Fruit fly (Drosophila melanogaster) whole organism, embryonic: Measurements from ENCODE around the gene Actbeta.
A peak's percentile ranks its signal among the peaks of the same experiment; 100 is the strongest.

Experiments used
- BEAF-32 ChIP-seq: fragments of 200-800 bp; sonication (Bioruptor generic); optimal IDR thresholded peaks from 3 replicates; lab custom pipeline; 2017; ENCODE audit warnings: missing biosample characterization, missing genetic modification characterization, mild to moderate bottlenecking, moderate library complexity, missing genetic modification reagents
- CG10267 ChIP-seq: fragments of 200-800 bp; sonication (Bioruptor generic); optimal IDR thresholded peaks from 2 replicates; lab custom pipeline; 2018; ENCODE audit warnings: missing biosample characterization, mild to moderate bottlenecking, missing genetic modification characterization, moderate library complexity
- CG10979 ChIP-seq: fragments of 200-800 bp; sonication (Bioruptor generic); optimal IDR thresholded peaks from 2 replicates; lab custom pipeline; 2018; ENCODE audit warnings: missing biosample characterization, mild to moderate bottlenecking, missing genetic modification characterization, moderate library complexity
- CG11723 ChIP-seq: fragments of 200-800 bp; sonication (Bioruptor generic); optimal IDR thresholded peaks from 2 replicates; lab custom pipeline; 2017; ENCODE audit warnings: missing biosample characterization, mild to moderate bottlenecking, missing genetic modification characterization
- CG12659 ChIP-seq: fragments of 200-800 bp; sonication (Bioruptor generic); optimal IDR thresholded peaks from 3 replicates; lab custom pipeline; 2017; ENCODE audit warnings: mild to moderate bottlenecking, missing biosample characterization, missing genetic modification reagents, missing genetic modification characterization
- CG13296 ChIP-seq: fragments of 200-800 bp; sonication (Bioruptor generic); optimal IDR thresholded peaks from 3 replicates; lab custom pipeline; 2018; ENCODE audit warnings: missing biosample characterization, mild to moderate bottlenecking, missing genetic modification characterization
- CG13424 ChIP-seq: fragments of 200-800 bp; sonication (Bioruptor generic); optimal IDR thresholded peaks from 2 replicates; lab custom pipeline; 2019; ENCODE audit warnings: missing biosample characterization, mild to moderate bottlenecking, missing genetic modification characterization, moderate library complexity
- CG14710 ChIP-seq: fragments of 200-800 bp; sonication (Bioruptor generic); optimal IDR thresholded peaks from 3 replicates; lab custom pipeline; 2019; ENCODE audit warnings: missing biosample characterization, mild to moderate bottlenecking, missing genetic modification characterization, moderate library complexity
- CG1603 ChIP-seq: fragments of 200-800 bp; sonication (Bioruptor generic); optimal IDR thresholded peaks from 2 replicates; lab custom pipeline; 2019; ENCODE audit warnings: missing biosample characterization, mild to moderate bottlenecking, missing genetic modification characterization, moderate library complexity
- CG17361 ChIP-seq: fragments of 200-800 bp; sonication (Bioruptor generic); IDR thresholded peaks from 3 replicates; pipeline ENCODE4 v1.3.6; 2022; ENCODE audit warnings: missing biosample characterization, missing genetic modification characterization
- CG17802 ChIP-seq: fragments of 200-800 bp; sonication (Bioruptor generic); optimal IDR thresholded peaks from 2 replicates; lab custom pipeline; 2018; ENCODE audit warnings: missing biosample characterization, mild to moderate bottlenecking, missing genetic modification characterization, moderate library complexity
- CG17829 ChIP-seq: fragments of 200-800 bp; optimal IDR thresholded peaks from 2 replicates; lab custom pipeline; 2019; ENCODE audit warnings: missing biosample characterization, mild to moderate bottlenecking, missing genetic modification characterization, moderate library complexity
- CG18764 ChIP-seq: fragments of 200-800 bp; sonication (Bioruptor generic); optimal IDR thresholded peaks from 3 replicates; lab custom pipeline; 2016; ENCODE audit warnings: missing biosample characterization, missing genetic modification characterization
- CG2889 ChIP-seq: fragments of 200-800 bp; sonication (Bioruptor generic); IDR thresholded peaks from 3 replicates; pipeline ENCODE4 v1.3.6; 2022; ENCODE audit warnings: missing biosample characterization, missing genetic modification characterization
- CG30020 ChIP-seq: fragments of 200-800 bp; optimal IDR thresholded peaks from 2 replicates; lab custom pipeline; 2019; ENCODE audit warnings: missing biosample characterization, mild to moderate bottlenecking, missing genetic modification characterization, moderate library complexity
- CG42726 ChIP-seq: fragments of 200-800 bp; sonication (Bioruptor generic); IDR thresholded peaks from 2 replicates; pipeline ENCODE4 v1.3.6; 2022; ENCODE audit warnings: missing biosample characterization, missing genetic modification characterization; ENCODE audit not compliant: partially characterized antibody
- CG4617 ChIP-seq: fragments of 200-800 bp; sonication (Bioruptor generic); optimal IDR thresholded peaks from 3 replicates; lab custom pipeline; 2016; ENCODE audit warnings: missing biosample characterization, missing genetic modification characterization, borderline replicate concordance
- CG5180 ChIP-seq: fragments of 200-800 bp; sonication (Bioruptor generic); optimal IDR thresholded peaks from 3 replicates; lab custom pipeline; 2017; ENCODE audit warnings: missing biosample characterization, missing genetic modification characterization, mild to moderate bottlenecking, moderate library complexity, missing genetic modification reagents
- CG7271 ChIP-seq: fragments of 200-800 bp; sonication (Bioruptor generic); optimal IDR thresholded peaks from 2 replicates; lab custom pipeline; 2018; ENCODE audit warnings: missing biosample characterization, mild to moderate bottlenecking, missing genetic modification characterization, moderate library complexity
- CHES-1-like ChIP-seq: fragments of 200-800 bp; sonication (Bioruptor generic); optimal IDR thresholded peaks from 2 replicates; lab custom pipeline; 2016; ENCODE audit warnings: missing biosample characterization, missing genetic modification characterization
- Ets97D ChIP-seq: fragments of 200-800 bp; sonication (Bioruptor generic); optimal IDR thresholded peaks from 3 replicates; lab custom pipeline; 2016; ENCODE audit warnings: missing biosample characterization, missing genetic modification characterization
- Fer1 ChIP-seq: fragments of 200-800 bp; sonication (Bioruptor generic); optimal IDR thresholded peaks from 2 replicates; lab custom pipeline; 2017; ENCODE audit warnings: missing biosample characterization, mild to moderate bottlenecking, missing genetic modification characterization
- Lhr ChIP-seq: fragments of 200-800 bp; sonication (Bioruptor generic); optimal IDR thresholded peaks from 3 replicates; lab custom pipeline; 2017; ENCODE audit warnings: mild to moderate bottlenecking, missing biosample characterization, missing genetic modification reagents, missing genetic modification characterization
- MESR4 ChIP-seq: fragments of 200-800 bp; sonication (Bioruptor generic); optimal IDR thresholded peaks from 2 replicates; lab custom pipeline; 2018; ENCODE audit warnings: missing biosample characterization, mild to moderate bottlenecking, missing genetic modification characterization, moderate library complexity
- Med ChIP-seq: fragments of 200-800 bp; sonication (Bioruptor generic); peaks from one replicate; lab custom pipeline; 2016; ENCODE audit warnings: missing biosample characterization, missing genetic modification characterization, mild to moderate bottlenecking, inconsistent platforms, moderate library complexity
- NC2β ChIP-seq: fragments of 200-800 bp; sonication (Bioruptor generic); optimal IDR thresholded peaks from 2 replicates; lab custom pipeline; 2016; ENCODE audit warnings: missing biosample characterization, missing genetic modification characterization
- NFAT ChIP-seq: fragments of 200-800 bp; sonication (Bioruptor generic); IDR thresholded peaks from 2 replicates; pipeline ENCODE4 v1.3.6; 2022; ENCODE audit warnings: missing biosample characterization, missing genetic modification characterization
- Optix ChIP-seq: fragments of 200-800 bp; sonication (Bioruptor generic); IDR thresholded peaks from 3 replicates; pipeline ENCODE4 v1.3.6; 2022; ENCODE audit warnings: missing biosample characterization, missing genetic modification characterization
- Sry-δ ChIP-seq: fragments of 200-800 bp; sonication (Bioruptor generic); optimal IDR thresholded peaks from 2 replicates; lab custom pipeline; 2016; ENCODE audit warnings: missing biosample characterization, missing genetic modification characterization
- YL-1 ChIP-seq: fragments of 200-800 bp; sonication (Bioruptor generic); optimal IDR thresholded peaks from 3 replicates; lab custom pipeline; 2017; ENCODE audit warnings: missing biosample characterization, mild to moderate bottlenecking, missing genetic modification characterization
- bab2 ChIP-seq: fragments of 200-800 bp; sonication (Bioruptor generic); optimal IDR thresholded peaks from 2 replicates; lab custom pipeline; 2016; ENCODE audit warnings: missing biosample characterization, missing genetic modification characterization
- btn ChIP-seq: fragments of 200-800 bp; sonication (Bioruptor generic); optimal IDR thresholded peaks from 2 replicates; lab custom pipeline; 2016; ENCODE audit warnings: missing biosample characterization, missing genetic modification characterization
- dysf ChIP-seq: fragments of 200-800 bp; sonication (Bioruptor generic); IDR thresholded peaks from 3 replicates; pipeline ENCODE4 v1.3.6; 2022; ENCODE audit warnings: missing biosample characterization, missing genetic modification characterization
- eve ChIP-seq, 2 experiments: fragments of >200 bp; optimal IDR thresholded peaks; 2 replicates each; lab custom pipeline; 2017; ENCODE audit warnings: missing biosample characterization in 2 of 2, missing genetic modification characterization in 2 of 2
- fd102C ChIP-seq: fragments of 200-800 bp; sonication (Bioruptor generic); optimal IDR thresholded peaks from 2 replicates; lab custom pipeline; 2018; ENCODE audit warnings: missing biosample characterization, mild to moderate bottlenecking, missing genetic modification characterization, moderate library complexity
- gcm2 ChIP-seq: fragments of 200-800 bp; sonication (Bioruptor generic); optimal IDR thresholded peaks from 2 replicates; lab custom pipeline; 2016; ENCODE audit warnings: missing biosample characterization, missing genetic modification characterization
- gem ChIP-seq: fragments of 200-800 bp; sonication (Bioruptor generic); optimal IDR thresholded peaks from 2 replicates; lab custom pipeline; 2019; ENCODE audit warnings: missing biosample characterization, mild to moderate bottlenecking, missing genetic modification characterization, moderate library complexity
- gfzf ChIP-seq: fragments of 200-800 bp; sonication (Bioruptor generic); optimal IDR thresholded peaks from 2 replicates; lab custom pipeline; 2016; ENCODE audit warnings: missing biosample characterization, mild to moderate bottlenecking, missing genetic modification characterization, moderate library complexity
- ind ChIP-seq: fragments of 200-800 bp; sonication (Bioruptor generic); optimal IDR thresholded peaks from 3 replicates; lab custom pipeline; 2016; ENCODE audit warnings: missing biosample characterization, missing genetic modification characterization
- lola ChIP-seq, 3 experiments: fragments of >200 bp in 2 of 3; fragments of 200-800 bp in 1 of 3; sonication (Bioruptor generic) in 1 of 3; optimal IDR thresholded peaks; 2 replicates each; lab custom pipeline; 2017 to 2019; ENCODE audit warnings: missing biosample characterization in 3 of 3, missing genetic modification characterization in 3 of 3, mild to moderate bottlenecking in 1 of 3, moderate library complexity in 1 of 3
- phol ChIP-seq: fragments of 200-800 bp; sonication (Bioruptor generic); optimal IDR thresholded peaks from 3 replicates; lab custom pipeline; 2018; ENCODE audit warnings: missing biosample characterization, mild to moderate bottlenecking, missing genetic modification characterization, moderate library complexity
- pzg ChIP-seq: fragments of 200-800 bp; sonication (Bioruptor generic); optimal IDR thresholded peaks from 3 replicates; lab custom pipeline; 2018; ENCODE audit warnings: missing biosample characterization, mild to moderate bottlenecking, missing genetic modification characterization, moderate library complexity
- row ChIP-seq: fragments of 200-800 bp; sonication (Bioruptor generic); IDR thresholded peaks from 3 replicates; pipeline ENCODE4 v1.3.6; 2022; ENCODE audit warnings: missing biosample characterization, missing genetic modification characterization
- sens ChIP-seq: fragments of 200-800 bp; sonication (Bioruptor generic); peaks from one replicate; lab custom pipeline; 2016; ENCODE audit warnings: missing biosample characterization, missing genetic modification characterization
- ssp ChIP-seq: fragments of 200-800 bp; sonication (Bioruptor generic); IDR thresholded peaks from 2 replicates; pipeline ENCODE4 v1.3.6; 2022; ENCODE audit warnings: missing biosample characterization, missing genetic modification characterization
- trem ChIP-seq: fragments of 200-800 bp; optimal IDR thresholded peaks from 3 replicates; lab custom pipeline; 2019; ENCODE audit warnings: missing biosample characterization, mild to moderate bottlenecking, missing genetic modification characterization, moderate library complexity
- wor ChIP-seq: fragments of 200-800 bp; sonication (Bioruptor generic); IDR thresholded peaks from 2 replicates; pipeline ENCODE4 v1.3.6; 2022; ENCODE audit warnings: missing biosample characterization, missing genetic modification characterization

Gene Actbeta

DNA sequence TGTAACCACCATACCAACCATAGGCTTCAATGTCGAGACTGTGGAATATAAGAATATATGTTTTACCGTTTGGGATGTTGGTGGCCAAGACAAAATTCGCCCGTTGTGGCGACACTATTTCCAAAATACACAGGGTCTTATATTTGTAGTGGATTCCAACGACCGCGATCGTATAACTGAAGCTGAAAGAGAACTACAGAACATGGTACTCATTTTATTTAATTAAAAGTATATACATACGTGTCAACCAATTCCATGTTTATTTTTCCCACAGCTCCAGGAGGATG lies 39.8 kb upstream of the Actbeta start:
- TF ChIP-seq sens (GFP tag; lab: Kevin White, UChicago) (peak; percentile 54), MESR4 (GFP tag; lab: Kevin White, UChicago) (peak; percentile 21), ind (no peak)

DNA sequence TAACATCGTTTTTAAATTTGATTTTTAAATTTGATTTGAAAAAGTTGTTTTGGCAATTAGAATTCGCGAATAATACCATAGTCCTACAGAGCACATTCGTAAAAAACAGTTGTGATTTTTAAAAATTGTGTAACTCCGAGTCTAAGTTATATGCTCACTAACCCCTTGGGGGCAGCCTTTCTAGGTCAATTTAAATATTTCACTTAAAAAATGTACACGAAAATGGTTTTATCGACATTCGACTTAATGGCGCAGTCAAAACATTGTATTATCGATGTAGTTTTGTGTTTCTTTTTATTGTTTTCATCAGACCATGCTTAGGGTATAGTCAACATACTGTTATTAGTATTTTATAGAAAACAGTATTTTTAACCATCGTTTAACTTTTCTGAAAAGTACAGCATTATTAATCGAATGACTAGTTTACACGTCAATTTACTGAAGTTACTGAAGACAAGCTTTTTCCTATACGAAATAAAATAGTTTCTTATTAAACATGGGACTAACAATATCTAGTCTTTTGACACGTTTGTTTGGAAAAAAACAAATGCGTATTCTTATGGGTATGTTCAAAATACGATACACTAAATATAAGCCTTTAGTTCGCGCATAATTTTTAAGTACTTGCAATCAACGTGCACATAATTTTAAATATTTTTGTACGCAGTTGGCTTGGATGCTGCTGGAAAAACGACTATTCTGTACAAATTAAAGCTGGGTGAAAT lies 39.3 kb upstream of the Actbeta start, which contains the start of gene Arf4:
Gene Arf4 (plus strand): TSS at position 399 of the 725 bp plus-strand sequence.
- TF ChIP-seq CG30020 (tag; lab: Kevin White, UChicago) (peak; percentile 98), CG13424 (tag; lab: Kevin White, UChicago) (peak; percentile 1), Ets97D (peak; percentile 18), eve (GFP tag; optimal IDR thresholded peaks at IDR 0.05; lab: Kevin White, UChicago) (peak in 1 of 2 experiments; percentile 34), Lhr (peak; percentile 47), CG42726 (GFP tag; lab: Robert Waterston, UW) (no peak), fd102C (GFP tag; lab: Kevin White, UChicago) (no peak), Optix (GFP tag; lab: Robert Waterston, UW) (no peak), gem (peak; percentile 6), btn (GFP tag; lab: Kevin White, UChicago) (no peak), CHES-1-like (GFP tag; lab: Kevin White, UChicago) (no peak), CG17829 (tag; lab: Kevin White, UChicago) (peak; percentile 2), gfzf (GFP tag; lab: Kevin White, UChicago) (peak; percentile 71), CG10979 (tag; lab: Kevin White, UChicago) (no peak), trem (tag; lab: Kevin White, UChicago) (peak; percentile 30), CG11723 (GFP tag; lab: Kevin White, UChicago) (peak; percentile 71), Sry-δ (GFP tag; lab: Kevin White, UChicago) (peak; percentile 31), MESR4 (GFP tag; lab: Kevin White, UChicago) (peak; percentile 86), ssp (GFP tag; lab: Robert Waterston, UW) (peak; percentile 96), BEAF-32 (GFP tag; lab: Kevin White, UChicago) (peak; percentile 37), CG17361 (GFP tag; lab: Robert Waterston, UW) (0 out of 3 replicates have a peak, but pooled peaks have one; percentile 21), phol (tag; lab: Kevin White, UChicago) (peak; percentile 18), sens (GFP tag; lab: Kevin White, UChicago) (peak; percentile 73), gcm2 (GFP tag; lab: Kevin White, UChicago) (no peak), YL-1 (GFP tag; lab: Kevin White, UChicago) (peak; percentile 45), CG18764 (no peak), lola (GFP tag; optimal IDR thresholded peaks at IDR 0.05; lab: Kevin White, UChicago) (peak in 1 of 3 experiments; percentile 80), CG5180 (GFP tag; lab: Kevin White, UChicago) (no peak), CG17802 (tag; lab: Kevin White, UChicago) (peak; percentile 97), CG14710 (peak; percentile 11), Med (GFP tag; lab: Kevin White, UChicago) (peak; percentile 63), NFAT (GFP tag; lab: Robert Waterston, UW) (no peak), dysf (GFP tag; lab: Robert Waterston, UW) (no peak), CG13296 (GFP tag; lab: Kevin White, UChicago) (no peak), CG7271 (tag; lab: Kevin White, UChicago) (no peak), CG2889 (GFP tag; lab: Robert Waterston, UW) (no peak), CG12659 (peak; percentile 44), bab2 (GFP tag; lab: Kevin White, UChicago) (no peak), CG1603 (tag; lab: Kevin White, UChicago) (peak; percentile 82), CG10267 (tag; lab: Kevin White, UChicago) (no peak), NC2β (no peak), wor (GFP tag; lab: Robert Waterston, UW) (no peak), pzg (peak; percentile 44), Fer1 (GFP tag; lab: Kevin White, UChicago) (peak; percentile 10), CG4617 (peak; percentile 56), row (GFP tag; lab: Robert Waterston, UW) (peak; percentile 71)
